Worm (Caenorhabditis elegans): ENCODE data around the gene cutl-24.

DNA sequence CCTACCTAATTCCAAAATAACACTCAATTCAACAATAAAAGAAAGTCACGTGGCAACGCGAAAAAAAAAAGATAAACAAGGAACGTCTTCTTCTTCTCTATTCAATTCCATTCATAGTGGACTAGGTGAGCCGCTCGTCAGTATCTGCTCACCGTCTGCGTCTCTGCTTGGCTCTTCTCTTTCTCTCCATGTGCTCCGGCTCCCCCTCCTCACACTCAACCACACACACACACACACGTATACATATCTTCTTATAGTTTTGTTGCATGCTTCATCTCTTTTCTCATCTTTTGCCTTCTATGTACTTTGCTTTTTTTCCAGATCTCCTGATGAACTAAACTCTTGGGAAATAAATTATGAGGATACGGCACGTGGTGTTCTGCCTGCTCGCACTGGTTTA lies 32.8 kb upstream of the cutl-24 start, which contains the start of gene daf-1:
- no peak for TF ChIP-seq Y116A8C.19 (tag; optimal IDR thresholded peaks at IDR 0.05; ENCODE audit: borderline replicate concordance)
- no peak for TF ChIP-seq F16B12.6 (tag; optimal IDR thresholded peaks at IDR 0.05)
- TF ChIP-seq unc-62 (GFP tag; optimal IDR thresholded peaks at IDR 0.05) = no peak
- TF ChIP-seq ztf-11 (tag; optimal IDR thresholded peaks at IDR 0.05) = no peak
- TF ChIP-seq nhr-20 (tag; optimal IDR thresholded peaks at IDR 0.05) = no peak
- no peak for TF ChIP-seq fkh-10 (GFP tag; optimal IDR thresholded peaks at IDR 0.05)
- no peak for TF ChIP-seq nhr-11 (tag; optimal IDR thresholded peaks at IDR 0.05)
- no peak for TF ChIP-seq nhr-77 (tag; optimal IDR thresholded peaks at IDR 0.05)
- no peak for TF ChIP-seq rnt-1 (tag; optimal IDR thresholded peaks at IDR 0.05)
- TF ChIP-seq egl-27 (tag; optimal IDR thresholded peaks at IDR 0.05) = no peak
- TF ChIP-seq mdl-1 (tag; optimal IDR thresholded peaks at IDR 0.05) = no peak
- TF ChIP-seq fkh-8 (tag; optimal IDR thresholded peaks at IDR 0.05) = peak; percentile 73
- TF ChIP-seq lin-35 (GFP tag; optimal IDR thresholded peaks at IDR 0.05) = peak in 1 of 2 experiments; percentile 4
